Worm (Caenorhabditis elegans) whole organism, L3 larva: ENCODE data around the gene srj-5.

ENCODE experiments used
- ZK546.5 ChIP-seq: sonication (generic microtip); optimal IDR thresholded peaks from 2 replicates; lab custom pipeline; 2017; ENCODE audit warnings: missing biosample characterization, missing genetic modification characterization
- aly-2 ChIP-seq: fragments of 150-350 bp; optimal IDR thresholded peaks from 2 replicates; lab custom pipeline; 2014; ENCODE audit warnings: missing biosample characterization, missing genetic modification characterization
- ama-1 ChIP-seq: fragments of 150-350 bp; optimal IDR thresholded peaks from 2 replicates; lab custom pipeline; 2018
- ceh-16 ChIP-seq: sonication (generic microtip); optimal IDR thresholded peaks from 2 replicates; lab custom pipeline; 2017; ENCODE audit warnings: missing biosample characterization, missing genetic modification characterization
- ceh-82 ChIP-seq: fragments of 150-350 bp; optimal IDR thresholded peaks from 2 replicates; lab custom pipeline; 2014; ENCODE audit warnings: missing biosample characterization, missing genetic modification characterization
- daf-12 ChIP-seq: fragments of 150-350 bp; optimal IDR thresholded peaks from 2 replicates; lab custom pipeline; 2014; ENCODE audit warnings: missing biosample characterization, missing genetic modification reagents, missing genetic modification characterization
- egl-27 ChIP-seq: sonication (generic microtip); optimal IDR thresholded peaks from 4 replicates; lab custom pipeline; 2017; ENCODE audit warnings: missing biosample characterization, missing genetic modification reagents, missing genetic modification characterization
- egl-5 ChIP-seq: fragments of 150-350 bp; optimal IDR thresholded peaks from 2 replicates; lab custom pipeline; 2017; ENCODE audit warnings: missing biosample characterization, missing genetic modification reagents, missing genetic modification characterization, inconsistent platforms
- elt-1 ChIP-seq: fragments of 150-350 bp; optimal IDR thresholded peaks from 2 replicates; lab custom pipeline; 2014; ENCODE audit warnings: missing biosample characterization, missing genetic modification characterization
- elt-2 ChIP-seq: sonication (generic microtip); optimal IDR thresholded peaks from 2 replicates; lab custom pipeline; 2016; ENCODE audit warnings: missing genetic modification reagents, mild to moderate bottlenecking, missing genetic modification characterization, missing compliant biosample characterization
- elt-3 ChIP-seq, 3 experiments: fragments of 150-350 bp in 1 of 3; sonication (generic microtip) in 2 of 3; optimal IDR thresholded peaks; 2 replicates in 2 of 3; 4 replicates in 1 of 3; lab custom pipeline; 2014 to 2017; ENCODE audit warnings: missing biosample characterization in 3 of 3, missing genetic modification characterization in 3 of 3
- eor-1 ChIP-seq, 2 experiments: fragments of 150-350 bp; optimal IDR thresholded peaks; 2 replicates each; lab custom pipeline; 2014 to 2018; ENCODE audit warnings: missing biosample characterization in 2 of 2, missing genetic modification characterization in 2 of 2
- fkh-10 ChIP-seq: sonication (generic microtip); optimal IDR thresholded peaks from 2 replicates; lab custom pipeline; 2017; ENCODE audit warnings: missing biosample characterization, missing genetic modification reagents, missing genetic modification characterization
- fkh-2 ChIP-seq: fragments of 150-350 bp; optimal IDR thresholded peaks from 2 replicates; lab custom pipeline; 2014; ENCODE audit warnings: missing biosample characterization, missing genetic modification reagents, missing genetic modification characterization
- fos-1 ChIP-seq: fragments of 150-350 bp; optimal IDR thresholded peaks from 2 replicates; lab custom pipeline; 2014; ENCODE audit warnings: missing biosample characterization, missing genetic modification characterization
- hmg-11 ChIP-seq: sonication (generic microtip); optimal IDR thresholded peaks from 2 replicates; lab custom pipeline; 2016; ENCODE audit warnings: missing genetic modification characterization, missing compliant biosample characterization
- jun-1 ChIP-seq: fragments of 150-350 bp; optimal IDR thresholded peaks from 2 replicates; lab custom pipeline; 2014; ENCODE audit warnings: missing biosample characterization, missing genetic modification reagents, missing genetic modification characterization
- lin-15B ChIP-seq: fragments of 150-350 bp; optimal IDR thresholded peaks from 2 replicates; lab custom pipeline; 2014; ENCODE audit warnings: missing biosample characterization, missing genetic modification characterization
- mdl-1 ChIP-seq: fragments of 150-350 bp; optimal IDR thresholded peaks from 2 replicates; lab custom pipeline; 2014; ENCODE audit warnings: missing biosample characterization, missing genetic modification characterization
- mml-1 ChIP-seq: fragments of 150-350 bp; sonication (generic microtip); optimal IDR thresholded peaks from 3 replicates; lab custom pipeline; 2014; ENCODE audit warnings: missing biosample characterization, missing genetic modification characterization
- nfya-1 ChIP-seq: sonication (generic microtip); optimal IDR thresholded peaks from 2 replicates; lab custom pipeline; 2017; ENCODE audit warnings: missing genetic modification characterization, mild to moderate bottlenecking, missing compliant biosample characterization, antibody characterized with exemption, moderate library complexity; ENCODE audit not compliant: insufficient read depth
- nhr-12 ChIP-seq: fragments of 150-350 bp; optimal IDR thresholded peaks from 2 replicates; lab custom pipeline; 2014; ENCODE audit warnings: missing biosample characterization, missing genetic modification characterization
- nhr-237 ChIP-seq: fragments of 150-350 bp; optimal IDR thresholded peaks from 2 replicates; lab custom pipeline; 2014; ENCODE audit warnings: missing biosample characterization, missing genetic modification characterization
- nhr-43 ChIP-seq: sonication (generic microtip); optimal IDR thresholded peaks from 2 replicates; lab custom pipeline; 2016; ENCODE audit warnings: mild to moderate bottlenecking, missing genetic modification characterization, missing compliant biosample characterization; ENCODE audit not compliant: poor library complexity, severe bottlenecking
- nhr-67 ChIP-seq: fragments of 150-350 bp; optimal IDR thresholded peaks from 2 replicates; lab custom pipeline; 2014; ENCODE audit warnings: missing biosample characterization, missing genetic modification characterization
- nhr-76 ChIP-seq: fragments of 150-350 bp; sonication (generic microtip); optimal IDR thresholded peaks from 5 replicates; lab custom pipeline; 2014; ENCODE audit warnings: missing biosample characterization, missing genetic modification characterization
- nhr-77 ChIP-seq: fragments of 150-350 bp; optimal IDR thresholded peaks from 2 replicates; lab custom pipeline; 2014; ENCODE audit warnings: missing biosample characterization, missing genetic modification characterization
- pha-4 ChIP-seq: fragments of 150-350 bp; optimal IDR thresholded peaks from 2 replicates; lab custom pipeline; 2014; ENCODE audit warnings: missing biosample characterization, missing genetic modification reagents, missing genetic modification characterization
- pqm-1 ChIP-seq: fragments of 150-350 bp; optimal IDR thresholded peaks from 2 replicates; lab custom pipeline; 2017; ENCODE audit warnings: missing biosample characterization, missing genetic modification characterization, inconsistent platforms
- skn-1 ChIP-seq: fragments of 150-350 bp; optimal IDR thresholded peaks from 2 replicates; lab custom pipeline; 2014; ENCODE audit warnings: missing biosample characterization, missing genetic modification characterization
- snpc-4 ChIP-seq: fragments of 150-350 bp; optimal IDR thresholded peaks from 2 replicates; lab custom pipeline; 2014; ENCODE audit warnings: missing biosample characterization, missing genetic modification characterization
- tbx-2 ChIP-seq: sonication (generic microtip); optimal IDR thresholded peaks from 2 replicates; lab custom pipeline; 2016; ENCODE audit warnings: mild to moderate bottlenecking, missing genetic modification characterization, missing compliant biosample characterization
- unc-39 ChIP-seq: sonication (generic microtip); optimal IDR thresholded peaks from 4 replicates; lab custom pipeline; 2017; ENCODE audit warnings: missing biosample characterization, missing genetic modification characterization
- unc-62 ChIP-seq: fragments of 150-350 bp; sonication (generic microtip); optimal IDR thresholded peaks from 4 replicates; lab custom pipeline; 2014; ENCODE audit warnings: missing biosample characterization, missing genetic modification reagents, missing genetic modification characterization
- zag-1 ChIP-seq: fragments of 150-350 bp; optimal IDR thresholded peaks from 2 replicates; lab custom pipeline; 2014; ENCODE audit warnings: missing biosample characterization, missing genetic modification characterization
- ztf-11 ChIP-seq: fragments of 150-350 bp; optimal IDR thresholded peaks from 2 replicates; lab custom pipeline; 2014; ENCODE audit warnings: missing biosample characterization, missing genetic modification characterization
- ztf-4 ChIP-seq: fragments of 150-350 bp; optimal IDR thresholded peaks from 2 replicates; lab custom pipeline; 2014; ENCODE audit warnings: missing biosample characterization, missing genetic modification characterization

Gene srj-5

DNA sequence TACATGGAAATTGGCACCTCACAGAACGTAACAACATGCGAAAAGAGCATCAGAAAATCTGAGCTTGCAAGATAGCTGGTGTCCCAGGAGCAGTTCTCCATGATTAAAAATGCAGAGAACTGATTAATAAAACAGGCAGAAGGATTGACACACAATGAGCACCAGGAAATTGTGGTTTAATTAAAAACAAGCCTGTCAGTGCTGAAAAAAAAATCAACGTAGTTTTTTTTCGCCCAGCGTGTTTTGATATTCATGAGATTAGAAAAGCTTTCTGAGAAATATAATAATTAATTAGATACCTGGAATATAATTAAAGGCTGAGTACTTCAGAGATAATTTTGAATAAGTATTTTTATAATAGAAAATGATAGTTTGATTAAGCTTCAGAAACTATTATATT lies 4.8 kb upstream of the srj-5 start, which contains the start of gene srh-246:
Gene srh-246 (minus strand): TSS at position 101 of the 400 bp plus-strand sequence.
- TF ChIP-seq nhr-67 (no peak), ceh-82 (tag; lab: Kevin White, UChicago) (no peak), pqm-1 (tag; lab: Kevin White, UChicago) (no peak), mml-1 (no peak), nhr-43 (no peak), nhr-76 (tag; lab: Kevin White, UChicago) (no peak), fkh-10 (GFP tag; lab: Kevin White, UChicago) (no peak), eor-1 (tag; optimal IDR thresholded peaks at IDR 0.05; lab: Kevin White, UChicago) (no peak), nfya-1 (tag; lab: Kevin White, UChicago) (no peak), jun-1 (tag; lab: Kevin White, UChicago) (no peak), nhr-237 (no peak), nhr-12 (no peak), unc-39 (tag; lab: Kevin White, UChicago) (no peak)

DNA sequence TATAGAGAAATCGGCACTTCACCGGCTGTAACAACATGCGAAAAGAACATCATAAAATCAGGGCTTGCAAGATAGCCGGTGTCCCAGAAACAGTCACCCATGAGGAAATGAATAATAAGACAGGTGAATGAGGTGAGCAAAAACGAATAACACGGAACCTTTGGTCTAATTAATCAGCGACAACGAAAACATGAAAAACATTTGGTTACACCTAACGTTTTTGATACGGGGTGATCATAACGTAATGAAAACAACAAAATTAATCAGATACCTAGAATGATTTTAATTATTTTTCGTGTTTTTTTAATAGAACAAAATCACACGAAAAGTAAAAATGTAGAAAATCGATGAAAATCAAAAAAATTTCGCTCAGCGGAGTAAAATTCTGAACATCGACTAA lies 3.0 kb upstream of the srj-5 start, which contains the start of gene srh-245:
Gene srh-245 (minus strand): TSS at position 101 of the 400 bp plus-strand sequence.
- TF ChIP-seq aly-2 (tag; lab: Kevin White, UChicago) (no peak), ceh-16 (tag; lab: Kevin White, UChicago) (no peak), tbx-2 (tag; lab: Kevin White, UChicago) (no peak), egl-5 (tag; lab: Kevin White, UChicago) (no peak), mdl-1 (tag; lab: Kevin White, UChicago) (no peak), egl-27 (no peak), skn-1 (tag; lab: Kevin White, UChicago) (no peak), lin-15B (tag; lab: Kevin White, UChicago) (no peak), daf-12 (no peak), fkh-2 (tag; lab: Kevin White, UChicago) (no peak), pha-4 (tag; lab: Kevin White, UChicago) (no peak), nhr-237 (no peak), snpc-4 (no peak)

DNA sequence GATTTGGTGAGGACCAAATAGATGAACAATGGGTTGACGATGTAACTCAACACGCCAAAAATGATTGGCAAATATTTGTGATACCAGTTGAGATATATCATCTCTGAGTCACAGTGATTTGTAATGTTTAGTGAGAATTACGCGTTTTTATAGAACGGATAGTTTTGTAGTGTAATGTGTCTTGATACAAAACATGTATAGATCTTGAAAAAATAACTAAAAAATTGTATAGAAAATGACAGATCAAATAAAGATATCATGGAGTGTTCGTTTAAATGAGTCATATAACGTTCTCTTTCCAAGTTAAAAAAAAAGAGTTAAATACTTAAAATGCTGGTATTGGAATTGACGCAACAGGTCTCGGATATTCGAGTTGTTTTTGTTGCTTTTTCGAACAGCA lies 1.6 kb upstream of the srj-5 start, which contains the start of gene srj-6:
Gene srj-6 (minus strand): TSS at position 101 of the 400 bp plus-strand sequence.
- TF ChIP-seq nhr-77 (tag; lab: Kevin White, UChicago) (no peak), fos-1 (no peak), ztf-11 (no peak), zag-1 (no peak), elt-3 (tag; optimal IDR thresholded peaks at IDR 0.05; lab: Kevin White, UChicago) (no peak), egl-27 (no peak), nhr-43 (no peak), aly-2 (tag; lab: Kevin White, UChicago) (no peak), hmg-11 (tag; lab: Kevin White, UChicago) (no peak), ztf-4 (tag; lab: Kevin White, UChicago) (no peak), unc-39 (tag; lab: Kevin White, UChicago) (no peak), jun-1 (tag; lab: Kevin White, UChicago) (no peak), ZK546.5 (tag; lab: Kevin White, UChicago) (no peak), ama-1 (no peak)
- TF ChIP-seq, all 47 proteins: peak for 0

DNA sequence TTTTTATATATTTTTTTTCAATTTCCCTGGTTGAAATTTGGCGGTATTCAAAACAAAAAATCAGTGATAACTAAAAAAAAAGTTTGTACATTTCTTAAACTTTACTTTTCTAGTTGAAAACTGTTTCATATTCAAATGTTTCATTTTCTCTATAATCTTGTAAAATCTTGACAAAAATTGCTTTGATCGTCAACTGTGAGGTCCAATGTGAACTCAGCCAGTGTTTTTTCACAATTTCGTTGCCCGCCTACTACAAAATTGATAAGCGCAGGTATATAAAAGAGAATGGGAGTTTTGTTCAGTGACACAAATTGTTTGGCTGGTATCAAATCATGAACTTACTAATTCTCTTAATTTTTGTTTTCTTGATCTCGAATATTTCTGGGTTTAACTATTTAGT lies 6.0 kb downstream of the srj-5 start, which contains the start of gene ugt-42:
Gene ugt-42 (plus strand): TSS at position 301 of the 400 bp plus-strand sequence.
- TF ChIP-seq ZK546.5 (tag; lab: Kevin White, UChicago) (no peak), ceh-82 (tag; lab: Kevin White, UChicago) (no peak), unc-62 (GFP tag; lab: Kevin White, UChicago) (no peak), ama-1 (no peak), mml-1 (no peak), elt-2 (no peak), eor-1 (tag; optimal IDR thresholded peaks at IDR 0.05; lab: Kevin White, UChicago) (no peak), jun-1 (tag; lab: Kevin White, UChicago) (no peak), nhr-76 (tag; lab: Kevin White, UChicago) (no peak)

DNA sequence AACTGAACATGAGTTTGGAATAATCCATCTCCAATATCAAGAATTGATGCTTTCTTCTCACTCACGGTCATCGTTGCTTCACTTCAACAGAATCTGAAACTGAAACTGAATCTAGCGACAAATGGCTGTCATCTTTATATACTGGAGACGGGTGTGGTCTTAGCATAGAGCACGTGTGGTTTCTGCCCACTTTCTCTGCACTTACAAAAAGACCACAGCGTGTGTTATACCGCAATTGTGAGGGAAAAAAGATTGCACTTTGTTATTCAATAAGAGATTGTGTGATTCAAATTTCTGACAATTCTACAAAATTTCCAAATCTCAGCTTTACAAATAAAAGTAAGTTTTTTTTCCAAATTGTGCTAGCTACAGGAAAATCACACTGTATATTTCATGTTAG lies 6.7 kb downstream of the srj-5 start, which contains the start of gene F48G7.12:
Gene F48G7.12 (minus strand): TSS at position 101 of the 400 bp plus-strand sequence.
- no peak for TF ChIP-seq elt-1 (tag; lab: Kevin White, UChicago)
- no peak for TF ChIP-seq daf-12
